Worm (Caenorhabditis elegans): ENCODE measurements around the gene nspg-13.

The nspg-13 gene

ce11 chrX:5214790-5215189 is 40.2 kb upstream of the nspg-13 start:
- TF ChIP-seq jun-1 (tag; optimal IDR thresholded peaks at IDR 0.05) (no peak), nhr-111 (GFP tag; optimal IDR thresholded peaks at IDR 0.05) (no peak), ceh-62 (tag; optimal IDR thresholded peaks at IDR 0.05) (no peak), tag-97 (GFP tag; IDR thresholded peaks at IDR 0.05) (no peak), hlh-30 (tag; optimal IDR thresholded peaks at IDR 0.05; ENCODE audit: insufficient read depth) (no peak), snpc-4 (tag; optimal IDR thresholded peaks at IDR 0.05) (no peak), R02D3.7 (tag; optimal IDR thresholded peaks at IDR 0.05) (no peak), ceh-20 (GFP tag; IDR thresholded peaks at IDR 0.05) (no peak), nhr-10 (tag; optimal IDR thresholded peaks at IDR 0.05) (no peak), ztf-7 (tag; optimal IDR thresholded peaks at IDR 0.05) (no peak), nhr-77 (tag; optimal IDR thresholded peaks at IDR 0.05) (no peak), unc-62 (GFP tag; optimal IDR thresholded peaks at IDR 0.05 in 1 of 2) (peak in 1 of 2 experiments; percentile 80), unc-62 (tag; optimal IDR thresholded peaks at IDR 0.05) (no peak), lin-15B (tag; optimal IDR thresholded peaks at IDR 0.05) (no peak), F44E2.7 (GFP tag; IDR thresholded peaks at IDR 0.05) (no peak), spr-1 (tag; optimal IDR thresholded peaks at IDR 0.05) (no peak), aha-1 (tag) (no peak), daf-12 (tag; optimal IDR thresholded peaks at IDR 0.05) (no peak), mxl-2 (GFP tag; conservative IDR thresholded peaks at IDR 0.05) (no peak), set-16 (GFP tag; IDR thresholded peaks at IDR 0.05) (peak; percentile 90), egl-43 (GFP tag; IDR thresholded peaks at IDR 0.05) (0 out of 2 replicates have a peak, but pooled peaks have one; percentile 18), snpc-1.2 (GFP tag; IDR thresholded peaks at IDR 0.05) (0 out of 2 replicates have a peak, but pooled peaks have one; percentile 15), F10B5.3 (tag; optimal IDR thresholded peaks at IDR 0.05) (no peak), mes-2 (tag; optimal IDR thresholded peaks at IDR 0.05; ENCODE audit: poor library complexity, severe bottlenecking) (no peak), Y105C5A.15 (GFP tag; IDR thresholded peaks at IDR 0.05) (no peak), mxl-3 (GFP tag; optimal IDR thresholded peaks at IDR 0.05) (no peak), fos-1 (tag; optimal IDR thresholded peaks at IDR 0.05) (no peak), dmd-9 (GFP tag; IDR thresholded peaks at IDR 0.05) (no peak; the same call in 1 of the 2 replicates), madf-9 (GFP tag; conservative IDR thresholded peaks at IDR 0.05) (no peak), nhr-42 (GFP tag; IDR thresholded peaks at IDR 0.05) (no peak), F37D6.2 (tag; optimal IDR thresholded peaks at IDR 0.05) (no peak), mdl-1 (tag; optimal IDR thresholded peaks at IDR 0.05) (no peak), D1046.2 (GFP tag; IDR thresholded peaks at IDR 0.05) (0 out of 2 replicates have a peak, but pooled peaks have one; percentile 22), saeg-2 (GFP tag; IDR thresholded peaks at IDR 0.05) (no peak)

- no peak for TF ChIP-seq unc-62 (GFP tag; optimal IDR thresholded peaks at IDR 0.05 in 1 of 2)
- TF ChIP-seq unc-62 (tag; optimal IDR thresholded peaks at IDR 0.05) = no peak
- no peak for TF ChIP-seq spr-1 (tag; optimal IDR thresholded peaks at IDR 0.05)
- TF ChIP-seq zfp-3 (GFP tag; conservative IDR thresholded peaks at IDR 0.05) = no peak
- TF ChIP-seq snpc-1.2 (GFP tag; IDR thresholded peaks at IDR 0.05) = no peak
- TF ChIP-seq daf-19 (GFP tag; conservative IDR thresholded peaks at IDR 0.05) = no peak
- TF ChIP-seq mdl-1 (tag; optimal IDR thresholded peaks at IDR 0.05) = no peak
- no peak for TF ChIP-seq ZK337.2 (GFP tag; IDR thresholded peaks at IDR 0.05)
- TF ChIP-seq fos-1 (tag; optimal IDR thresholded peaks at IDR 0.05) = no peak
- no peak for TF ChIP-seq nhr-111 (GFP tag; optimal IDR thresholded peaks at IDR 0.05)
- no peak for TF ChIP-seq mes-2 (tag; optimal IDR thresholded peaks at IDR 0.05; ENCODE audit: poor library complexity, severe bottlenecking)
- TF ChIP-seq tra-1 (GFP tag; IDR thresholded peaks at IDR 0.05) = no peak
- TF ChIP-seq rbr-2 (tag; optimal IDR thresholded peaks at IDR 0.05) = no peak
Measured at ce11 chrX:5216063-5216462, 38.9 kb upstream of the nspg-13 start, which contains the start of gene hrpa-2. hrpa-2 (plus strand) TSS chrX:5216363.

- peak; percentile 95 for TF ChIP-seq aha-1 (tag)
- no peak for TF ChIP-seq cey-2 (tag; optimal IDR thresholded peaks at IDR 0.05; ENCODE audit: borderline replicate concordance, insufficient read depth)
- no peak for TF ChIP-seq nhr-11 (tag; optimal IDR thresholded peaks at IDR 0.05)
- TF ChIP-seq nhr-28 (tag; optimal IDR thresholded peaks at IDR 0.05) = no peak
- TF ChIP-seq fkh-10 (GFP tag; optimal IDR thresholded peaks at IDR 0.05) = no peak
Measured at ce11 chrX:5218323-5218722, 36.7 kb upstream of the nspg-13 start.
